Fruit fly (Drosophila melanogaster): ENCODE results near the gene RhoGDI.

dm6 chr3L:19908201-19909127, 20.1 kb upstream of the RhoGDI start:
- no peak for TF ChIP-seq CG1620 (GFP tag; optimal IDR thresholded peaks at IDR 0.05)
- TF ChIP-seq kay (GFP tag; ENCODE audit: borderline replicate concordance), result no peak
- no peak for TF ChIP-seq toe (GFP tag; optimal IDR thresholded peaks at IDR 0.05)
- TF ChIP-seq Hr96 (GFP tag; optimal IDR thresholded peaks at IDR 0.05), result no peak
- TF ChIP-seq CG12768 (GFP tag; optimal IDR thresholded peaks at IDR 0.05), result peak; percentile 9
- TF ChIP-seq CG5204 (GFP tag; optimal IDR thresholded peaks at IDR 0.05), result no peak
- no peak for TF ChIP-seq CG11617 (GFP tag; optimal IDR thresholded peaks at IDR 0.05)
- peak; percentile 65 for TF ChIP-seq Mnt (GFP tag; optimal IDR thresholded peaks at IDR 0.05)
- no peak for TF ChIP-seq CG14711 (tag; optimal IDR thresholded peaks at IDR 0.05)
- TF ChIP-seq pad (GFP tag; optimal IDR thresholded peaks at IDR 0.05), result no peak
- no peak for TF ChIP-seq CG7045 (GFP tag; optimal IDR thresholded peaks at IDR 0.05)

Data from whole organism, adult.